Worm (Caenorhabditis elegans) whole organism, midembryonic: Measurements from ENCODE around the gene F35E12.6.

Experiments used
- flt-1 ChIP-seq: fragments of 200-800 bp; sonication (Bioruptor generic); IDR thresholded peaks from 2 replicates; pipeline ENCODE4 v1.3.6; 2022; ENCODE audit warnings: missing genetic modification characterization, missing compliant biosample characterization
- klf-2 ChIP-seq: fragments of 200-800 bp; sonication (Bioruptor generic); conservative IDR thresholded peaks from 2 replicates; pipeline ENCODE4 v1.3.6; 2022; ENCODE audit warnings: missing genetic modification reagents, missing genetic modification characterization, missing compliant biosample characterization
- ref-1 ChIP-seq: fragments of 200-800 bp; sonication (Bioruptor generic); conservative IDR thresholded peaks from 2 replicates; pipeline ENCODE4 v1.3.6; 2022; ENCODE audit warnings: missing genetic modification reagents, missing genetic modification characterization, missing compliant biosample characterization
- ztf-23 ChIP-seq: fragments of 200-800 bp; sonication (Bioruptor generic); IDR thresholded peaks from 2 replicates; pipeline ENCODE4 v1.3.6; 2022; ENCODE audit warnings: missing genetic modification reagents, missing genetic modification characterization, missing compliant biosample characterization
- ztf-29 ChIP-seq: fragments of 200-800 bp; sonication (Bioruptor generic); IDR thresholded peaks from 2 replicates; pipeline ENCODE4 v1.3.6; 2022; ENCODE audit warnings: missing genetic modification reagents, missing genetic modification characterization, missing compliant biosample characterization

DNA sequence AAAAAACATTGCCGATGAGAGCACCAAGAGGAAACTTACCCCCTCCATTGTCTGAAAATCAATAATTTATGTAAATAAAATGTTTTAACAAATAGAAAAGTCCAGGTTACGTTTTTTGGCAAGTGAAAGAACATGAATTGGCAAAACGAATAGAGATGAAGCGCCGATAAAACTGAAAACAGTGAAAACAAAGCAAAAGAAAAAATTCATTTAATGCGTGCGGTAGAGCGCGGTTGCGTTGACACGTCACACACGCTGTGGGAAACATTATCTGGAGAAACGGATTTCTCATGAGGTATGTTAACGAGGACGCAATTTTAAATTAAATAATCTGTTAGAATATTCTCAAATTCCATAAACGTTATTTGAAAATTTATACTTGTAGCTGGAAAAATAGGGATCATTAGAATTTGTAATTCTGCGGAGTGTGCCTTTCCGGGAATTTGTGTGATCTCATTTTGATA lies 20.8 kb downstream of the F35E12.6 start, which contains the start of gene zipt-9:
- TF ChIP-seq ztf-29 (no peak), flt-1 (GFP tag; lab: Robert Waterston, UW) (no peak; the same call in 1 of the 2 replicates), ztf-23 (peak; percentile 77; the same call in 1 of the 2 replicates), ref-1 (GFP tag; lab: Robert Waterston, UW) (no peak), klf-2 (GFP tag; lab: Robert Waterston, UW) (0 out of 2 replicates have a peak, but pooled peaks have one; percentile 68)
